Worm (Caenorhabditis elegans) whole organism, L2 larva: Measurements from ENCODE around the gene C08D8.7.

Experiments
- lin-39 ChIP-seq: fragments of 150-350 bp; optimal IDR thresholded peaks from 2 replicates; lab custom pipeline; 2014; ENCODE audit warnings: missing biosample characterization, missing genetic modification reagents, missing genetic modification characterization
- nhr-77 ChIP-seq: fragments of 150-350 bp; optimal IDR thresholded peaks from 2 replicates; lab custom pipeline; 2014; ENCODE audit warnings: missing biosample characterization, missing genetic modification characterization
- unc-62 ChIP-seq: fragments of 150-350 bp; optimal IDR thresholded peaks from 2 replicates; lab custom pipeline; 2014; ENCODE audit warnings: missing biosample characterization, missing genetic modification reagents, missing genetic modification characterization

DNA sequence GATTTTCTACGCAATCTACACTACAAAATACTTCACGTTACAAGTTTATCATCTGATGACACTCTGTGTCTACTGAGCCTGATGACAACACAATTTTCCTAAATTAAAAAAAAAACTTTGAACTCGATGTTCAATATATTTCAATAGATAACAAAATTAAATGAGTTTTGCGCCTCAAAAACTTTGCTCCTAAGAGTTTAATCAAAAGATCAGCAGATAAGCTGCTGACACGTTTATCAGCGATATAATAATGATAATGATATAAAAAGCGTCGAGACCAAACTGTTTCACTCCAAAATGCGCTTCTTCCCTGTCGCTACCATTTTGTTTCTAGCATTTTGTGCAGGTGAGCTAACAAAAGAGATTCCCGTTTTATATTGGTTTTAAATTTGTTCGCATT is 33.3 kb upstream of the C08D8.7 start, which contains the start of gene clec-218:
- TF ChIP-seq lin-39 (no peak), unc-62 (GFP tag; lab: Kevin White, UChicago) (no peak), nhr-77 (no peak)
